Fruit fly (Drosophila melanogaster) whole organism, embryonic: ENCODE results near the gene armi.

Experiments
- Atf3 ChIP-seq: fragments of 200-800 bp; sonication (Bioruptor generic); optimal IDR thresholded peaks from 3 replicates; lab custom pipeline; 2016; ENCODE audit warnings: missing biosample characterization, missing genetic modification characterization
- CG10147 ChIP-seq: fragments of 200-800 bp; sonication (Bioruptor generic); optimal IDR thresholded peaks from 2 replicates; lab custom pipeline; 2019; ENCODE audit warnings: missing biosample characterization, mild to moderate bottlenecking, missing genetic modification characterization, moderate library complexity
- CG10462 ChIP-seq: fragments of 200-800 bp; sonication (Bioruptor generic); optimal IDR thresholded peaks from 2 replicates; lab custom pipeline; 2016; ENCODE audit warnings: missing biosample characterization, missing genetic modification characterization
- CG11093 ChIP-seq: fragments of 200-800 bp; sonication (Bioruptor generic); IDR thresholded peaks from 3 replicates; pipeline ENCODE4 v1.3.6; 2022; ENCODE audit warnings: missing biosample characterization, missing genetic modification characterization
- CG11398 ChIP-seq: fragments of 200-800 bp; sonication (Bioruptor generic); optimal IDR thresholded peaks from 2 replicates; lab custom pipeline; 2016; ENCODE audit warnings: missing biosample characterization, missing genetic modification characterization
- CG11560 ChIP-seq: fragments of 200-800 bp; sonication (Bioruptor generic); IDR thresholded peaks from 3 replicates; pipeline ENCODE4 v1.3.6; 2022; ENCODE audit warnings: missing biosample characterization, missing genetic modification characterization
- CG12104 ChIP-seq: fragments of 200-800 bp; sonication (Bioruptor generic); optimal IDR thresholded peaks from 3 replicates; lab custom pipeline; 2016; ENCODE audit warnings: missing biosample characterization, missing genetic modification characterization
- CG14710 ChIP-seq: fragments of 200-800 bp; sonication (Bioruptor generic); optimal IDR thresholded peaks from 3 replicates; lab custom pipeline; 2019; ENCODE audit warnings: missing biosample characterization, mild to moderate bottlenecking, missing genetic modification characterization, moderate library complexity
- CG15073 ChIP-seq: fragments of 200-800 bp; sonication (Bioruptor generic); optimal IDR thresholded peaks from 2 replicates; lab custom pipeline; 2016; ENCODE audit warnings: missing biosample characterization, missing genetic modification characterization
- CG16813 ChIP-seq: fragments of 200-800 bp; sonication (Bioruptor generic); IDR thresholded peaks from 3 replicates; pipeline ENCODE4 v1.3.6; 2022; ENCODE audit warnings: missing biosample characterization, missing genetic modification characterization; ENCODE audit not compliant: partially characterized antibody
- CG16815 ChIP-seq: fragments of 200-800 bp; sonication (Bioruptor generic); optimal IDR thresholded peaks from 3 replicates; lab custom pipeline; 2017; ENCODE audit warnings: missing biosample characterization, mild to moderate bottlenecking, missing genetic modification characterization
- CG17568 ChIP-seq: fragments of 200-800 bp; sonication (Bioruptor generic); optimal IDR thresholded peaks from 2 replicates; lab custom pipeline; 2018; ENCODE audit warnings: missing biosample characterization, mild to moderate bottlenecking, missing genetic modification characterization, moderate library complexity
- CG17612 ChIP-seq: fragments of 200-800 bp; sonication (Bioruptor generic); IDR thresholded peaks from 2 replicates; pipeline ENCODE4 v1.3.6; 2022; ENCODE audit warnings: missing biosample characterization, missing genetic modification characterization
- CG18476 ChIP-seq: fragments of 200-800 bp; sonication (Bioruptor generic); optimal IDR thresholded peaks from 2 replicates; lab custom pipeline; 2016; ENCODE audit warnings: missing biosample characterization, mild to moderate bottlenecking, missing genetic modification characterization
- CG30431 ChIP-seq: fragments of 200-800 bp; sonication (Bioruptor generic); optimal IDR thresholded peaks from 2 replicates; lab custom pipeline; 2017; ENCODE audit warnings: missing biosample characterization, missing genetic modification characterization
- CG3407 ChIP-seq: fragments of 200-800 bp; sonication (Bioruptor generic); optimal IDR thresholded peaks from 2 replicates; lab custom pipeline; 2018; ENCODE audit warnings: missing biosample characterization, mild to moderate bottlenecking, missing genetic modification characterization
- CG3995 ChIP-seq: fragments of 200-800 bp; sonication (Bioruptor generic); optimal IDR thresholded peaks from 3 replicates; lab custom pipeline; 2016; ENCODE audit warnings: missing biosample characterization, missing genetic modification characterization
- CG4854 ChIP-seq: fragments of 200-800 bp; sonication (Bioruptor generic); optimal IDR thresholded peaks from 2 replicates; lab custom pipeline; 2016; ENCODE audit warnings: missing biosample characterization, missing genetic modification characterization, inconsistent platforms
- CG6813 ChIP-seq: fragments of 200-800 bp; sonication (Bioruptor generic); optimal IDR thresholded peaks from 2 replicates; lab custom pipeline; 2017; ENCODE audit warnings: missing biosample characterization, missing genetic modification characterization, mild to moderate bottlenecking, moderate library complexity, missing genetic modification reagents
- CG7556 ChIP-seq: fragments of 200-800 bp; sonication (Bioruptor generic); optimal IDR thresholded peaks from 2 replicates; lab custom pipeline; 2017; ENCODE audit warnings: missing biosample characterization, mild to moderate bottlenecking, missing genetic modification characterization
- CG7786 ChIP-seq: fragments of 200-800 bp; sonication (Bioruptor generic); optimal IDR thresholded peaks from 2 replicates; lab custom pipeline; 2016; ENCODE audit warnings: missing biosample characterization, missing genetic modification characterization
- CG8281 ChIP-seq: fragments of 200-800 bp; sonication (Bioruptor generic); optimal IDR thresholded peaks from 2 replicates; lab custom pipeline; 2018; ENCODE audit warnings: missing biosample characterization, mild to moderate bottlenecking, missing genetic modification characterization, moderate library complexity
- Chrac-16 ChIP-seq: fragments of 200-800 bp; sonication (Bioruptor generic); optimal IDR thresholded peaks from 3 replicates; lab custom pipeline; 2016; ENCODE audit warnings: missing biosample characterization, missing genetic modification characterization
- Drgx ChIP-seq: fragments of 200-800 bp; sonication (Bioruptor generic); IDR thresholded peaks from 2 replicates; pipeline ENCODE4 v1.3.6; 2022; ENCODE audit warnings: missing biosample characterization, missing genetic modification characterization
- Eip74EF ChIP-seq, 2 experiments: fragments of 200-800 bp in 1 of 2; fragments of >200 bp in 1 of 2; sonication (Bioruptor generic) in 1 of 2; optimal IDR thresholded peaks; 2 replicates each; lab custom pipeline; 2017 to 2019; ENCODE audit warnings: missing biosample characterization in 2 of 2, missing genetic modification characterization in 2 of 2, mild to moderate bottlenecking in 1 of 2, moderate library complexity in 1 of 2
- Ets97D ChIP-seq: fragments of 200-800 bp; sonication (Bioruptor generic); optimal IDR thresholded peaks from 3 replicates; lab custom pipeline; 2016; ENCODE audit warnings: missing biosample characterization, missing genetic modification characterization
- Myb ChIP-seq: fragments of 200-800 bp; sonication (Bioruptor generic); optimal IDR thresholded peaks from 2 replicates; lab custom pipeline; 2016; ENCODE audit warnings: missing biosample characterization, missing genetic modification characterization
- Oli ChIP-seq: fragments of 200-800 bp; sonication (Bioruptor generic); optimal IDR thresholded peaks from 2 replicates; lab custom pipeline; 2018; ENCODE audit warnings: missing biosample characterization, mild to moderate bottlenecking, missing genetic modification characterization, moderate library complexity
- Xrp1 ChIP-seq: fragments of 200-800 bp; sonication (Bioruptor generic); IDR thresholded peaks from 2 replicates; pipeline ENCODE4 v1.3.6; 2022; ENCODE audit warnings: missing biosample characterization, missing genetic modification characterization
- ab ChIP-seq: fragments of 200-800 bp; sonication (Bioruptor generic); optimal IDR thresholded peaks from 2 replicates; lab custom pipeline; 2016; ENCODE audit warnings: missing biosample characterization, missing genetic modification characterization
- chm ChIP-seq: fragments of 200-800 bp; sonication (Bioruptor generic); IDR thresholded peaks from 2 replicates; pipeline ENCODE4 v1.3.6; 2022; ENCODE audit warnings: missing biosample characterization, missing genetic modification characterization
- cwo ChIP-seq: fragments of 200-800 bp; sonication (Bioruptor generic); optimal IDR thresholded peaks from 3 replicates; lab custom pipeline; 2017; ENCODE audit warnings: missing biosample characterization, missing genetic modification characterization, mild to moderate bottlenecking, moderate library complexity, missing genetic modification reagents
- da ChIP-seq: fragments of 200-800 bp; sonication (Bioruptor generic); optimal IDR thresholded peaks from 2 replicates; lab custom pipeline; 2016; ENCODE audit warnings: missing biosample characterization, missing genetic modification characterization
- grn ChIP-seq: fragments of 200-800 bp; sonication (Bioruptor generic); optimal IDR thresholded peaks from 3 replicates; lab custom pipeline; 2017; ENCODE audit warnings: missing biosample characterization, missing genetic modification characterization
- hth ChIP-seq: fragments of >200 bp; optimal IDR thresholded peaks from 2 replicates; lab custom pipeline; 2017; ENCODE audit warnings: inconsistent platforms
- nmo ChIP-seq: fragments of 200-800 bp; sonication (Bioruptor generic); optimal IDR thresholded peaks from 2 replicates; lab custom pipeline; 2018; ENCODE audit warnings: missing biosample characterization, mild to moderate bottlenecking, missing genetic modification characterization, moderate library complexity
- oc ChIP-seq: fragments of 200-800 bp; sonication (Bioruptor generic); optimal IDR thresholded peaks from 2 replicates; lab custom pipeline; 2018; ENCODE audit warnings: missing biosample characterization, mild to moderate bottlenecking, missing genetic modification characterization, moderate library complexity
- otp ChIP-seq: fragments of 200-800 bp; sonication (Bioruptor generic); IDR thresholded peaks from 3 replicates; pipeline ENCODE4, ENCODE4 v1.3.6; 2022; ENCODE audit warnings: missing biosample characterization, missing genetic modification characterization
- pum ChIP-seq: fragments of 200-800 bp; sonication (Bioruptor generic); optimal IDR thresholded peaks from 2 replicates; lab custom pipeline; 2016; ENCODE audit warnings: missing biosample characterization, missing genetic modification characterization
- ranshi ChIP-seq: fragments of 200-800 bp; sonication (Bioruptor generic); IDR thresholded peaks from 2 replicates; pipeline ENCODE4 v1.3.6; 2022; ENCODE audit warnings: missing biosample characterization, missing genetic modification characterization
- rib ChIP-seq: fragments of 200-800 bp; sonication (Bioruptor generic); IDR thresholded peaks from 2 replicates; pipeline ENCODE4 v1.3.6; 2022; ENCODE audit warnings: missing biosample characterization, missing genetic modification characterization
- sens-2 ChIP-seq: fragments of 200-800 bp; sonication (Bioruptor generic); IDR thresholded peaks from 2 replicates; pipeline ENCODE4 v1.3.6; 2022; ENCODE audit warnings: missing biosample characterization, missing genetic modification characterization
- seq ChIP-seq: fragments of 200-800 bp; sonication (Bioruptor generic); IDR thresholded peaks from 2 replicates; pipeline ENCODE4 v1.3.6; 2022; ENCODE audit warnings: missing biosample characterization, missing genetic modification characterization
- sim ChIP-seq: fragments of 200-800 bp; sonication (Bioruptor generic); IDR thresholded peaks from 2 replicates; pipeline ENCODE4 v1.3.6; 2022; ENCODE audit warnings: missing biosample characterization, missing genetic modification characterization
- slp2 ChIP-seq: fragments of 200-800 bp; sonication (Bioruptor generic); optimal IDR thresholded peaks from 2 replicates; lab custom pipeline; 2016; ENCODE audit warnings: missing biosample characterization, missing genetic modification characterization
- sob ChIP-seq: fragments of 200-800 bp; sonication (Bioruptor generic); IDR thresholded peaks from 2 replicates; pipeline ENCODE4 v1.3.6; 2022; ENCODE audit warnings: missing biosample characterization, missing genetic modification characterization
- ssp ChIP-seq: fragments of 200-800 bp; sonication (Bioruptor generic); IDR thresholded peaks from 2 replicates; pipeline ENCODE4 v1.3.6; 2022; ENCODE audit warnings: missing biosample characterization, missing genetic modification characterization
- tgo ChIP-seq: fragments of 200-800 bp; sonication (Bioruptor generic); IDR thresholded peaks from 3 replicates; pipeline ENCODE4 v1.3.6; 2022; ENCODE audit warnings: missing biosample characterization, missing genetic modification characterization
- tin ChIP-seq: fragments of 200-800 bp; sonication (Bioruptor generic); optimal IDR thresholded peaks from 3 replicates; lab custom pipeline; 2016; ENCODE audit warnings: missing biosample characterization, missing genetic modification characterization
- tx ChIP-seq: fragments of 200-800 bp; sonication (Bioruptor generic); optimal IDR thresholded peaks from 2 replicates; lab custom pipeline; 2016; ENCODE audit warnings: missing biosample characterization, missing genetic modification characterization
- unpg ChIP-seq: fragments of 200-800 bp; sonication (Bioruptor generic); optimal IDR thresholded peaks from 3 replicates; lab custom pipeline; 2018; ENCODE audit warnings: missing biosample characterization, mild to moderate bottlenecking, missing genetic modification characterization, moderate library complexity
- vnd ChIP-seq: fragments of 200-800 bp; sonication (Bioruptor generic); IDR thresholded peaks from 3 replicates; pipeline ENCODE4 v1.3.6; 2022; ENCODE audit warnings: missing biosample characterization, missing genetic modification characterization; ENCODE audit not compliant: partially characterized antibody
- zfh2 ChIP-seq: fragments of 200-800 bp; sonication (Bioruptor generic); optimal IDR thresholded peaks from 2 replicates; lab custom pipeline; 2016; ENCODE audit warnings: missing biosample characterization, missing genetic modification characterization

The armi gene

DNA sequence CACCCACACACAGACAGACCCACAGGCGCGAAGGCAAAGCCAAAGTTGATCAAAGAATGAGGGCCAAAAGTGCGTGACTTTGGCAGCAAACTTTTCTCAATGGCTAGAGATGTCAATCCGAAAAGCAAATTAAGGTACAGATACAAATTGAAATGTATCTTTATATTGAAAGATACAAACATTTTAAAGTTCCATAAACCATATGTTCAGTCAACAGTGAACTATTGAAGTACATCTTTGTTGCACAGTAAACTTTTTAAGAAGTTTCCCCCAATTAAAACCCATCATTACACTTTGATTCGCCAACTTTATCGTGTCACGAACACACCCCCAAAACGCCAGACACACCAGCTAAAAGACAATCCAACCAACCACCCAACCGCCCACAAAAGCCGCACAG, 49.4 kb upstream of the armi start (continued):
- TF ChIP-seq Eip74EF (GFP tag; optimal IDR thresholded peaks at IDR 0.05; lab: Kevin White, UChicago): no peak
- no peak for TF ChIP-seq CG6813 (GFP tag; lab: Kevin White, UChicago)
- no peak for TF ChIP-seq seq
- TF ChIP-seq nmo (GFP tag; lab: Kevin White, UChicago): peak; percentile 8
- no peak for TF ChIP-seq slp2 (GFP tag; lab: Kevin White, UChicago)
- no peak for TF ChIP-seq Ets97D
- no peak for TF ChIP-seq CG11398 (GFP tag; lab: Kevin White, UChicago)
- no peak for TF ChIP-seq Atf3 (GFP tag; lab: Kevin White, UChicago)
- no peak for TF ChIP-seq Chrac-16 (GFP tag; lab: Kevin White, UChicago)
- TF ChIP-seq CG30431: no peak
- TF ChIP-seq oc: no peak
- TF ChIP-seq ranshi (GFP tag; lab: Robert Waterston, UW): no peak
- TF ChIP-seq CG3995: no peak
- TF ChIP-seq CG8281 (tag; lab: Kevin White, UChicago): no peak
- TF ChIP-seq CG10462 (GFP tag; lab: Kevin White, UChicago): no peak
- no peak for TF ChIP-seq otp (GFP tag; lab: Robert Waterston, UW)
- TF ChIP-seq chm (GFP tag; lab: Robert Waterston, UW): no peak
- TF ChIP-seq zfh2 (GFP tag; lab: Kevin White, UChicago): peak; percentile 46
- peak; percentile 14; the same call in 1 of the 3 replicates for TF ChIP-seq CG16813 (GFP tag; lab: Robert Waterston, UW)
- TF ChIP-seq tx: no peak
- TF ChIP-seq pum (GFP tag; lab: Kevin White, UChicago): no peak
- TF ChIP-seq CG18476 (GFP tag; lab: Kevin White, UChicago): no peak
- no peak for TF ChIP-seq CG16815 (GFP tag; lab: Kevin White, UChicago)
- TF ChIP-seq Xrp1 (GFP tag; lab: Robert Waterston, UW): peak; percentile 6; the same call in 1 of the 2 replicates
- no peak for TF ChIP-seq CG11560 (tag; lab: Robert Waterston, UW)
- peak; percentile 59 for TF ChIP-seq CG7556 (GFP tag; lab: Kevin White, UChicago)
- no peak for TF ChIP-seq ab (GFP tag; lab: Kevin White, UChicago)
- TF ChIP-seq sens-2: no peak
- TF ChIP-seq CG12104: no peak
- TF ChIP-seq Drgx: no peak
- no peak for TF ChIP-seq CG15073 (GFP tag; lab: Kevin White, UChicago)
- TF ChIP-seq CG7786 (GFP tag; lab: Kevin White, UChicago): peak; percentile 41
- no peak for TF ChIP-seq Myb (GFP tag; lab: Kevin White, UChicago)
- TF ChIP-seq sob (GFP tag; lab: Robert Waterston, UW): no peak; the same call in 1 of the 2 replicates
- TF ChIP-seq vnd (GFP tag; lab: Robert Waterston, UW): no peak
- no peak for TF ChIP-seq CG14710 (tag; lab: Kevin White, UChicago)
- TF ChIP-seq CG11093 (GFP tag; lab: Robert Waterston, UW): no peak
- TF ChIP-seq tin (GFP tag; lab: Kevin White, UChicago): peak; percentile 8
- peak; percentile 42 for TF ChIP-seq cwo (GFP tag; lab: Kevin White, UChicago)
- no peak for TF ChIP-seq hth
- peak; percentile 19 for TF ChIP-seq Oli
- TF ChIP-seq sim (GFP tag; lab: Robert Waterston, UW): no peak
- TF ChIP-seq tgo (GFP tag; lab: Robert Waterston, UW): 0 out of 3 replicates have a peak, but pooled peaks have one; percentile 29
- TF ChIP-seq rib: no peak
- TF ChIP-seq CG10147 (GFP tag; lab: Kevin White, UChicago): peak; percentile 64
- TF ChIP-seq unpg (GFP tag; lab: Kevin White, UChicago): peak; percentile 19
- TF ChIP-seq ssp (GFP tag; lab: Robert Waterston, UW): no peak
- no peak for TF ChIP-seq grn (GFP tag; lab: Kevin White, UChicago)
- TF ChIP-seq CG3407 (GFP tag; lab: Kevin White, UChicago): no peak
- no peak for TF ChIP-seq CG17612
- no peak for TF ChIP-seq CG17568 (GFP tag; lab: Kevin White, UChicago)
- no peak for TF ChIP-seq da (GFP tag; lab: Kevin White, UChicago)
- TF ChIP-seq CG4854 (GFP tag; lab: Kevin White, UChicago): no peak
